Comparison of ENCODE assay signal across 1 fruit fly cellular context in genomic region chr3R:4242209-4242887, dm6.
TF ChIP-seq lines count a peak whose summit lies in the region.

TSS of gene CG14642 (minus strand) at chr3R:4242717.

TF ChIP-seq in whole organism, embryonic, 481 proteins besides CTCF, POLR2A, EP300 and RAD21 (continued from another document):
- no peak for TF ChIP-seq HHEX (GFP tag; optimal IDR thresholded peaks at IDR 0.05; lab: Kevin White, UChicago)
- no peak for TF ChIP-seq ato (GFP tag; IDR thresholded peaks at IDR 0.05; lab: Robert Waterston, UW; ENCODE audit: partially characterized antibody)
- TF ChIP-seq unpg (GFP tag; optimal IDR thresholded peaks at IDR 0.05; lab: Kevin White, UChicago) = no peak
- TF ChIP-seq CG4707 (GFP tag; optimal IDR thresholded peaks at IDR 0.05; lab: Kevin White, UChicago) = no peak
- TF ChIP-seq CG13894 (tag; optimal IDR thresholded peaks at IDR 0.05; lab: Kevin White, UChicago) = no peak
- TF ChIP-seq CG10267 (tag; optimal IDR thresholded peaks at IDR 0.05; lab: Kevin White, UChicago) = no peak
- no peak for TF ChIP-seq CG17186 (GFP tag; optimal IDR thresholded peaks at IDR 0.05; lab: Kevin White, UChicago)
- TF ChIP-seq CG12659 (GFP tag; optimal IDR thresholded peaks at IDR 0.05; lab: Kevin White, UChicago) = no peak
- no peak for TF ChIP-seq NK7.1 (GFP tag; optimal IDR thresholded peaks at IDR 0.05; lab: Kevin White, UChicago)
- no peak for TF ChIP-seq CG2129 (GFP tag; IDR thresholded peaks at IDR 0.05; lab: Robert Waterston, UW; ENCODE audit: partially characterized antibody)
- TF ChIP-seq CG7271 (tag; optimal IDR thresholded peaks at IDR 0.05; lab: Kevin White, UChicago) = no peak
- no peak for TF ChIP-seq CG15269 (tag; optimal IDR thresholded peaks at IDR 0.05; lab: Kevin White, UChicago)
- TF ChIP-seq CG10543 (GFP tag; optimal IDR thresholded peaks at IDR 0.05; lab: Kevin White, UChicago) = no peak
- no peak for TF ChIP-seq CG3838 (GFP tag; optimal IDR thresholded peaks at IDR 0.05; lab: Kevin White, UChicago)
- no peak for TF ChIP-seq Meics (GFP tag; optimal IDR thresholded peaks at IDR 0.05; lab: Kevin White, UChicago)
- TF ChIP-seq zen2 (GFP tag; IDR thresholded peaks at IDR 0.05; lab: Robert Waterston, UW; ENCODE audit: partially characterized antibody) = no peak
- TF ChIP-seq MBD-R2 (GFP tag; IDR thresholded peaks at IDR 0.05; lab: Robert Waterston, UW) = no peak
- TF ChIP-seq Jarid2 (GFP tag; optimal IDR thresholded peaks at IDR 0.05; lab: Kevin White, UChicago) = peak; percentile 5
- no peak for TF ChIP-seq lilli (GFP tag; optimal IDR thresholded peaks at IDR 0.05; lab: Kevin White, UChicago)
- no peak for TF ChIP-seq ranshi (GFP tag; IDR thresholded peaks at IDR 0.05; lab: Robert Waterston, UW)
- no peak for TF ChIP-seq sens (GFP tag; lab: Kevin White, UChicago)
- no peak for TF ChIP-seq CG7839 (tag; optimal IDR thresholded peaks at IDR 0.05; lab: Kevin White, UChicago)
- no peak for TF ChIP-seq CG8388 (GFP tag; optimal IDR thresholded peaks at IDR 0.05; lab: Kevin White, UChicago)
- no peak for TF ChIP-seq sens-2 (GFP tag; IDR thresholded peaks at IDR 0.05; lab: Robert Waterston, UW)
- TF ChIP-seq Hsf (GFP tag; optimal IDR thresholded peaks at IDR 0.05; lab: Kevin White, UChicago) = no peak
- TF ChIP-seq Elba2 (GFP tag; optimal IDR thresholded peaks at IDR 0.05; lab: Kevin White, UChicago) = no peak
- no peak for TF ChIP-seq YL-1 (GFP tag; optimal IDR thresholded peaks at IDR 0.05; lab: Kevin White, UChicago)
- no peak for TF ChIP-seq Camta (GFP tag; optimal IDR thresholded peaks at IDR 0.05; lab: Kevin White, UChicago)
- no peak for TF ChIP-seq D19A (tag; optimal IDR thresholded peaks at IDR 0.05; lab: Kevin White, UChicago)
- no peak for TF ChIP-seq caup (GFP tag; optimal IDR thresholded peaks at IDR 0.05; lab: Kevin White, UChicago; ENCODE audit: severe bottlenecking)
- no peak for TF ChIP-seq Scr (GFP tag; IDR thresholded peaks at IDR 0.05; lab: Robert Waterston, UW; ENCODE audit: partially characterized antibody)
- TF ChIP-seq CG10147 (GFP tag; optimal IDR thresholded peaks at IDR 0.05; lab: Kevin White, UChicago) = no peak
- TF ChIP-seq CG1603 (tag; optimal IDR thresholded peaks at IDR 0.05; lab: Kevin White, UChicago) = no peak
- TF ChIP-seq CG4820 (GFP tag; optimal IDR thresholded peaks at IDR 0.05; lab: Kevin White, UChicago) = no peak
- no peak for TF ChIP-seq CG13287 (GFP tag; IDR thresholded peaks at IDR 0.05; lab: Robert Waterston, UW; ENCODE audit: partially characterized antibody)
- TF ChIP-seq Hey (tag; optimal IDR thresholded peaks at IDR 0.05; lab: Kevin White, UChicago) = no peak
- TF ChIP-seq vfl (GFP tag; optimal IDR thresholded peaks at IDR 0.05; lab: Kevin White, UChicago) = no peak
- no peak for TF ChIP-seq usp (GFP tag; optimal IDR thresholded peaks at IDR 0.05; lab: Kevin White, UChicago)
- no peak for TF ChIP-seq ab (GFP tag; optimal IDR thresholded peaks at IDR 0.05; lab: Kevin White, UChicago)
- TF ChIP-seq CG14965 (GFP tag; optimal IDR thresholded peaks at IDR 0.05; lab: Kevin White, UChicago; ENCODE audit: borderline replicate concordance) = no peak
- TF ChIP-seq CG6689 (GFP tag; IDR thresholded peaks at IDR 0.05; lab: Robert Waterston, UW) = no peak
- TF ChIP-seq fd64A (GFP tag; optimal IDR thresholded peaks at IDR 0.05; lab: Kevin White, UChicago) = no peak
- no peak for TF ChIP-seq Dek (tag; optimal IDR thresholded peaks at IDR 0.05; lab: Kevin White, UChicago)
- TF ChIP-seq ERR (GFP tag; optimal IDR thresholded peaks at IDR 0.05; lab: Kevin White, UChicago) = no peak
- no peak for TF ChIP-seq Atf-2 (GFP tag; optimal IDR thresholded peaks at IDR 0.05; lab: Kevin White, UChicago)
- no peak for TF ChIP-seq zf30C (GFP tag; optimal IDR thresholded peaks at IDR 0.05; lab: Kevin White, UChicago)
- peak; percentile 36 for TF ChIP-seq CG34376 (GFP tag; optimal IDR thresholded peaks at IDR 0.05; lab: Kevin White, UChicago)
- no peak for TF ChIP-seq Nf-YA (GFP tag; IDR thresholded peaks at IDR 0.05; lab: Robert Waterston, UW)
- TF ChIP-seq NFAT (GFP tag; IDR thresholded peaks at IDR 0.05; lab: Robert Waterston, UW) = no peak
- 0 out of 3 replicates have a peak, but pooled peaks have one; percentile 19 for TF ChIP-seq CG6791 (GFP tag; IDR thresholded peaks at IDR 0.05; lab: Robert Waterston, UW; ENCODE audit: partially characterized antibody)
- TF ChIP-seq CG32532 (GFP tag; IDR thresholded peaks at IDR 0.05; lab: Robert Waterston, UW) = 0 out of 2 replicates have a peak, but pooled peaks have one; percentile 13
- TF ChIP-seq cad (GFP tag; optimal IDR thresholded peaks at IDR 0.05; lab: Kevin White, UChicago) = no peak
- no peak for TF ChIP-seq CG4360 (GFP tag; IDR thresholded peaks at IDR 0.05; lab: Robert Waterston, UW)
- no peak for TF ChIP-seq Usf (GFP tag; optimal IDR thresholded peaks at IDR 0.05; lab: Kevin White, UChicago)
- no peak for TF ChIP-seq nerfin-1 (tag; optimal IDR thresholded peaks at IDR 0.05; lab: Kevin White, UChicago)
- TF ChIP-seq gem (tag; optimal IDR thresholded peaks at IDR 0.05; lab: Kevin White, UChicago) = no peak
- TF ChIP-seq Med (GFP tag; lab: Kevin White, UChicago) = peak; percentile 14
- TF ChIP-seq Dp (GFP tag; optimal IDR thresholded peaks at IDR 0.05; lab: Kevin White, UChicago) = no peak
- no peak for TF ChIP-seq Awh (GFP tag; IDR thresholded peaks at IDR 0.05; lab: Robert Waterston, UW)
